Worm (Caenorhabditis elegans) whole organism, L2 larva: ENCODE results near the gene F26H11.8.
A peak's percentile ranks its signal among the peaks of the same experiment; 100 is the strongest.

Experiments used
- C34F6.9 ChIP-seq: fragments of 150-350 bp; optimal IDR thresholded peaks from 2 replicates; lab custom pipeline; 2014; ENCODE audit warnings: missing biosample characterization, missing genetic modification characterization
- F13H6.1 ChIP-seq: sonication (generic microtip); optimal IDR thresholded peaks from 2 replicates; lab custom pipeline; 2016; ENCODE audit warnings: missing genetic modification characterization, missing compliant biosample characterization
- Y55F3AM.14 ChIP-seq: fragments of 200-800 bp; sonication (Bioruptor generic); optimal IDR thresholded peaks from 2 replicates; lab custom pipeline; 2018; ENCODE audit warnings: mild to moderate bottlenecking, missing genetic modification characterization, missing compliant biosample characterization
- ZK546.5 ChIP-seq: sonication (generic microtip); optimal IDR thresholded peaks from 2 replicates; lab custom pipeline; 2017; ENCODE audit warnings: missing biosample characterization, missing genetic modification characterization
- alr-1 ChIP-seq: fragments of 150-350 bp; optimal IDR thresholded peaks from 2 replicates; lab custom pipeline; 2014; ENCODE audit warnings: missing biosample characterization, missing genetic modification characterization
- aly-2 ChIP-seq: fragments of 150-350 bp; optimal IDR thresholded peaks from 2 replicates; lab custom pipeline; 2014; ENCODE audit warnings: missing biosample characterization, missing genetic modification characterization
- ama-1 ChIP-seq: fragments of 150-350 bp; optimal IDR thresholded peaks from 2 replicates; lab custom pipeline; 2018; ENCODE audit warnings: inconsistent platforms
- blmp-1 ChIP-seq: sonication (generic microtip); optimal IDR thresholded peaks from 2 replicates; lab custom pipeline; 2017; ENCODE audit warnings: missing genetic modification characterization, mild to moderate bottlenecking, missing compliant biosample characterization, antibody characterized with exemption, moderate library complexity; ENCODE audit not compliant: insufficient read depth
- ceh-16 ChIP-seq: fragments of 150-350 bp; optimal IDR thresholded peaks from 2 replicates; lab custom pipeline; 2014; ENCODE audit warnings: missing biosample characterization, missing genetic modification characterization
- ceh-82 ChIP-seq: fragments of 150-350 bp; optimal IDR thresholded peaks from 2 replicates; lab custom pipeline; 2014; ENCODE audit warnings: missing biosample characterization, missing genetic modification characterization
- crh-2 ChIP-seq: sonication (generic microtip); optimal IDR thresholded peaks from 2 replicates; lab custom pipeline; 2017; ENCODE audit warnings: missing biosample characterization, missing genetic modification characterization
- dmd-4 ChIP-seq: sonication (generic microtip); optimal IDR thresholded peaks from 2 replicates; lab custom pipeline; 2017; ENCODE audit warnings: missing biosample characterization, missing genetic modification characterization
- egl-27 ChIP-seq: sonication (generic microtip); optimal IDR thresholded peaks from 3 replicates; lab custom pipeline; 2017; ENCODE audit warnings: missing biosample characterization, missing genetic modification reagents, missing genetic modification characterization
- elt-1 ChIP-seq: fragments of 150-350 bp; optimal IDR thresholded peaks from 2 replicates; lab custom pipeline; 2014; ENCODE audit warnings: missing biosample characterization, missing genetic modification characterization
- elt-3 ChIP-seq: sonication (generic microtip); optimal IDR thresholded peaks from 2 replicates; lab custom pipeline; 2017; ENCODE audit warnings: missing biosample characterization, missing genetic modification characterization
- fos-1 ChIP-seq: fragments of 150-350 bp; optimal IDR thresholded peaks from 2 replicates; lab custom pipeline; 2014; ENCODE audit warnings: missing biosample characterization, missing genetic modification characterization
- gmeb-1 ChIP-seq: fragments of 150-350 bp; optimal IDR thresholded peaks from 2 replicates; lab custom pipeline; 2014; ENCODE audit warnings: missing biosample characterization, missing genetic modification characterization
- lin-11 ChIP-seq: fragments of 150-350 bp; sonication (generic microtip); optimal IDR thresholded peaks from 2 replicates; lab custom pipeline; 2014; ENCODE audit warnings: missing biosample characterization, missing genetic modification characterization, inconsistent platforms, mixed read lengths
- lin-13 ChIP-seq: fragments of 150-350 bp; optimal IDR thresholded peaks from 2 replicates; lab custom pipeline; 2014; ENCODE audit warnings: missing biosample characterization, missing genetic modification reagents, missing genetic modification characterization
- lin-39 ChIP-seq: fragments of 150-350 bp; optimal IDR thresholded peaks from 2 replicates; lab custom pipeline; 2014; ENCODE audit warnings: missing biosample characterization, missing genetic modification reagents, missing genetic modification characterization
- lsy-2 ChIP-seq, 2 experiments: fragments of 150-350 bp in 1 of 2; sonication (generic microtip) in 1 of 2; optimal IDR thresholded peaks; 2 replicates each; lab custom pipeline; 2014 to 2017; ENCODE audit warnings: missing biosample characterization in 2 of 2, missing genetic modification characterization in 2 of 2
- mab-5 ChIP-seq: fragments of 150-350 bp; optimal IDR thresholded peaks from 2 replicates; lab custom pipeline; 2014; ENCODE audit warnings: missing biosample characterization, missing genetic modification characterization
- mbf-1 ChIP-seq: sonication (generic microtip); optimal IDR thresholded peaks from 2 replicates; lab custom pipeline; 2017; ENCODE audit warnings: missing biosample characterization, missing genetic modification characterization
- nhr-10 ChIP-seq: sonication (generic microtip); optimal IDR thresholded peaks from 2 replicates; lab custom pipeline; 2017; ENCODE audit warnings: missing biosample characterization, missing genetic modification characterization
- nhr-11 ChIP-seq: fragments of 150-350 bp; optimal IDR thresholded peaks from 2 replicates; lab custom pipeline; 2014; ENCODE audit warnings: missing biosample characterization, missing genetic modification characterization
- nhr-129 ChIP-seq: fragments of 150-350 bp; optimal IDR thresholded peaks from 2 replicates; lab custom pipeline; 2014; ENCODE audit warnings: missing biosample characterization, missing genetic modification characterization
- nhr-21 ChIP-seq: fragments of 150-350 bp; optimal IDR thresholded peaks from 2 replicates; lab custom pipeline; 2014; ENCODE audit warnings: missing biosample characterization, missing genetic modification characterization
- nhr-23 ChIP-seq: fragments of 150-350 bp; optimal IDR thresholded peaks from 2 replicates; lab custom pipeline; 2014; ENCODE audit warnings: missing biosample characterization, missing genetic modification reagents, missing genetic modification characterization
- nhr-237 ChIP-seq: fragments of 150-350 bp; optimal IDR thresholded peaks from 2 replicates; lab custom pipeline; 2014; ENCODE audit warnings: missing biosample characterization, missing genetic modification characterization
- nhr-25 ChIP-seq: fragments of 150-350 bp; sonication (generic microtip); optimal IDR thresholded peaks from 3 replicates; lab custom pipeline; 2014; ENCODE audit warnings: missing biosample characterization, missing genetic modification characterization
- nhr-6 ChIP-seq: fragments of 150-350 bp; optimal IDR thresholded peaks from 2 replicates; lab custom pipeline; 2014; ENCODE audit warnings: missing biosample characterization, missing genetic modification characterization
- nhr-77 ChIP-seq: fragments of 150-350 bp; optimal IDR thresholded peaks from 2 replicates; lab custom pipeline; 2014; ENCODE audit warnings: missing biosample characterization, missing genetic modification characterization
- sem-4 ChIP-seq: fragments of 150-350 bp; optimal IDR thresholded peaks from 2 replicates; lab custom pipeline; 2014; ENCODE audit warnings: missing biosample characterization, missing genetic modification reagents, missing genetic modification characterization
- skn-1 ChIP-seq: sonication (generic microtip); optimal IDR thresholded peaks from 2 replicates; lab custom pipeline; 2017; ENCODE audit warnings: missing biosample characterization, missing genetic modification characterization
- sma-3 ChIP-seq: sonication (generic microtip); optimal IDR thresholded peaks from 2 replicates; lab custom pipeline; 2016; ENCODE audit warnings: missing genetic modification reagents, missing genetic modification characterization, missing compliant biosample characterization
- snpc-4 ChIP-seq: fragments of 150-350 bp; optimal IDR thresholded peaks from 2 replicates; lab custom pipeline; 2014; ENCODE audit warnings: missing biosample characterization, missing genetic modification characterization
- unc-39 ChIP-seq: fragments of 150-350 bp; optimal IDR thresholded peaks from 2 replicates; lab custom pipeline; 2014; ENCODE audit warnings: missing biosample characterization, missing genetic modification characterization
- unc-55 ChIP-seq: fragments of 150-350 bp; sonication (generic microtip); optimal IDR thresholded peaks from 3 replicates; lab custom pipeline; 2014; ENCODE audit warnings: missing biosample characterization, missing genetic modification reagents, missing genetic modification characterization
- unc-62 ChIP-seq: fragments of 150-350 bp; optimal IDR thresholded peaks from 2 replicates; lab custom pipeline; 2014; ENCODE audit warnings: missing biosample characterization, missing genetic modification reagents, missing genetic modification characterization
- zag-1 ChIP-seq: fragments of 150-350 bp; optimal IDR thresholded peaks from 2 replicates; lab custom pipeline; 2014; ENCODE audit warnings: missing biosample characterization, missing genetic modification characterization
- ztf-1 ChIP-seq: fragments of 200-800 bp; sonication (Bioruptor generic); conservative IDR thresholded peaks from 2 replicates; pipeline ENCODE4 v1.3.6; 2022; ENCODE audit warnings: missing genetic modification characterization, missing compliant biosample characterization
- ztf-11 ChIP-seq: sonication (generic microtip); optimal IDR thresholded peaks from 2 replicates; lab custom pipeline; 2017; ENCODE audit warnings: missing biosample characterization, missing genetic modification characterization
- ztf-4 ChIP-seq: fragments of 150-350 bp; optimal IDR thresholded peaks from 2 replicates; lab custom pipeline; 2014; ENCODE audit warnings: missing biosample characterization, missing genetic modification characterization

F26H11.8 gene

ce11 chrII:14405489-14406059 is 17.3 kb downstream of the F26H11.8 start:
- no peak for TF ChIP-seq lin-39 (tag; lab: Kevin White, UChicago)
- TF ChIP-seq mab-5 (tag; lab: Kevin White, UChicago), result no peak
- no peak for TF ChIP-seq unc-55 (GFP tag; lab: Kevin White, UChicago)
- peak; percentile 99 for TF ChIP-seq ama-1
- no peak for TF ChIP-seq alr-1 (tag; lab: Kevin White, UChicago)
- no peak for TF ChIP-seq nhr-25 (tag; lab: Kevin White, UChicago)
- no peak for TF ChIP-seq nhr-6 (tag; lab: Kevin White, UChicago)
- no peak for TF ChIP-seq blmp-1 (tag; lab: Kevin White, UChicago)
- TF ChIP-seq mbf-1, result no peak
- TF ChIP-seq sma-3 (GFP tag; lab: Kevin White, UChicago), result peak; percentile 6
- TF ChIP-seq lin-11 (tag; lab: Kevin White, UChicago), result no peak
- no peak for TF ChIP-seq nhr-237 (tag; lab: Kevin White, UChicago)
- TF ChIP-seq Y55F3AM.14 (GFP tag; lab: Kevin White, UChicago), result no peak
- peak; percentile 23 for TF ChIP-seq F13H6.1 (tag; lab: Kevin White, UChicago)

ce11 chrII:14406117-14406935 is 18.0 kb downstream of the F26H11.8 start:
- no peak for TF ChIP-seq lin-13 (GFP tag; lab: Kevin White, UChicago)
- no peak for TF ChIP-seq gmeb-1
- no peak for TF ChIP-seq nhr-129 (tag; lab: Kevin White, UChicago)
- TF ChIP-seq lsy-2 (tag; optimal IDR thresholded peaks at IDR 0.05; lab: Kevin White, UChicago), result peak in 1 of 2 experiments; percentile 0
- peak; percentile 93 for TF ChIP-seq ama-1
- peak; percentile 10 for TF ChIP-seq C34F6.9 (tag; lab: Kevin White, UChicago)

ce11 chrII:14407332-14408270 is 19.3 kb downstream of the F26H11.8 start:
- TF ChIP-seq nhr-237 (tag; lab: Kevin White, UChicago) (no peak), sem-4 (tag; lab: Kevin White, UChicago) (peak; percentile 90), blmp-1 (tag; lab: Kevin White, UChicago) (peak; percentile 11), lin-13 (GFP tag; lab: Kevin White, UChicago) (peak; percentile 31), C34F6.9 (tag; lab: Kevin White, UChicago) (peak; percentile 76), nhr-23 (tag; lab: Kevin White, UChicago) (no peak), unc-62 (GFP tag; lab: Kevin White, UChicago) (no peak), nhr-6 (tag; lab: Kevin White, UChicago) (no peak), ztf-1 (no peak), nhr-11 (tag; lab: Kevin White, UChicago) (no peak), Y55F3AM.14 (GFP tag; lab: Kevin White, UChicago) (no peak), ceh-16 (tag; lab: Kevin White, UChicago) (no peak), elt-3 (tag; lab: Kevin White, UChicago) (no peak), nhr-21 (peak; percentile 28), aly-2 (no peak), crh-2 (tag; lab: Kevin White, UChicago) (peak; percentile 46), nhr-25 (tag; lab: Kevin White, UChicago) (peak; percentile 43), unc-55 (GFP tag; lab: Kevin White, UChicago) (no peak), ztf-11 (tag; lab: Kevin White, UChicago) (no peak), elt-1 (tag; lab: Kevin White, UChicago) (no peak), lin-39 (tag; lab: Kevin White, UChicago) (no peak), snpc-4 (tag; lab: Kevin White, UChicago) (no peak), ama-1 (peak; percentile 95), fos-1 (tag; lab: Kevin White, UChicago) (no peak), ZK546.5 (no peak), F13H6.1 (tag; lab: Kevin White, UChicago) (no peak), sma-3 (GFP tag; lab: Kevin White, UChicago) (no peak), ceh-82 (tag; lab: Kevin White, UChicago) (no peak), unc-39 (tag; lab: Kevin White, UChicago) (no peak), mbf-1 (no peak), ztf-4 (tag; lab: Kevin White, UChicago) (peak; percentile 91), nhr-129 (tag; lab: Kevin White, UChicago) (no peak), egl-27 (no peak), alr-1 (tag; lab: Kevin White, UChicago) (no peak), zag-1 (tag; lab: Kevin White, UChicago) (no peak), nhr-77 (tag; lab: Kevin White, UChicago) (no peak), skn-1 (tag; lab: Kevin White, UChicago) (peak; percentile 9), lin-11 (tag; lab: Kevin White, UChicago) (no peak), nhr-10 (tag; lab: Kevin White, UChicago) (no peak), dmd-4 (tag; lab: Kevin White, UChicago) (no peak)
